Worm (Caenorhabditis elegans) whole organism, L3 larva: ENCODE results near the gene srh-223.
A peak's percentile ranks its signal among the peaks of the same experiment; 100 is the strongest.

Source experiments
- R02D3.7 ChIP-seq: fragments of 150-350 bp; optimal IDR thresholded peaks from 2 replicates; lab custom pipeline; 2014; ENCODE audit warnings: missing biosample characterization, missing genetic modification characterization
- ZK546.5 ChIP-seq: sonication (generic microtip); optimal IDR thresholded peaks from 2 replicates; lab custom pipeline; 2017; ENCODE audit warnings: missing biosample characterization, missing genetic modification characterization
- aly-2 ChIP-seq: fragments of 150-350 bp; optimal IDR thresholded peaks from 2 replicates; lab custom pipeline; 2014; ENCODE audit warnings: missing biosample characterization, missing genetic modification characterization
- ama-1 ChIP-seq: fragments of 150-350 bp; optimal IDR thresholded peaks from 2 replicates; lab custom pipeline; 2018
- ceh-16 ChIP-seq: sonication (generic microtip); optimal IDR thresholded peaks from 2 replicates; lab custom pipeline; 2017; ENCODE audit warnings: missing biosample characterization, missing genetic modification characterization
- ceh-9 ChIP-seq: sonication (generic microtip); optimal IDR thresholded peaks from 2 replicates; lab custom pipeline; 2018; ENCODE audit warnings: missing biosample characterization, missing genetic modification characterization
- daf-12 ChIP-seq: fragments of 150-350 bp; optimal IDR thresholded peaks from 2 replicates; lab custom pipeline; 2014; ENCODE audit warnings: missing biosample characterization, missing genetic modification reagents, missing genetic modification characterization
- elt-2 ChIP-seq: sonication (generic microtip); optimal IDR thresholded peaks from 2 replicates; lab custom pipeline; 2016; ENCODE audit warnings: missing genetic modification reagents, mild to moderate bottlenecking, missing genetic modification characterization, missing compliant biosample characterization
- elt-3 ChIP-seq, 3 experiments: fragments of 150-350 bp in 1 of 3; sonication (generic microtip) in 2 of 3; optimal IDR thresholded peaks; 2 replicates in 2 of 3; 4 replicates in 1 of 3; lab custom pipeline; 2014 to 2017; ENCODE audit warnings: missing biosample characterization in 3 of 3, missing genetic modification characterization in 3 of 3
- eor-1 ChIP-seq, 2 experiments: fragments of 150-350 bp; optimal IDR thresholded peaks; 2 replicates each; lab custom pipeline; 2014 to 2018; ENCODE audit warnings: missing biosample characterization in 2 of 2, missing genetic modification characterization in 2 of 2
- fkh-10 ChIP-seq: sonication (generic microtip); optimal IDR thresholded peaks from 2 replicates; lab custom pipeline; 2017; ENCODE audit warnings: missing biosample characterization, missing genetic modification reagents, missing genetic modification characterization
- fos-1 ChIP-seq: fragments of 150-350 bp; optimal IDR thresholded peaks from 2 replicates; lab custom pipeline; 2014; ENCODE audit warnings: missing biosample characterization, missing genetic modification characterization
- hmg-11 ChIP-seq: sonication (generic microtip); optimal IDR thresholded peaks from 2 replicates; lab custom pipeline; 2016; ENCODE audit warnings: missing genetic modification characterization, missing compliant biosample characterization
- jun-1 ChIP-seq: fragments of 150-350 bp; optimal IDR thresholded peaks from 2 replicates; lab custom pipeline; 2014; ENCODE audit warnings: missing biosample characterization, missing genetic modification reagents, missing genetic modification characterization
- lin-15B ChIP-seq: fragments of 150-350 bp; optimal IDR thresholded peaks from 2 replicates; lab custom pipeline; 2014; ENCODE audit warnings: missing biosample characterization, missing genetic modification characterization
- lin-39 ChIP-seq: fragments of 150-350 bp; optimal IDR thresholded peaks from 2 replicates; lab custom pipeline; 2018; ENCODE audit warnings: missing biosample characterization, missing genetic modification reagents, missing genetic modification characterization
- mdl-1 ChIP-seq: fragments of 150-350 bp; optimal IDR thresholded peaks from 2 replicates; lab custom pipeline; 2014; ENCODE audit warnings: missing biosample characterization, missing genetic modification characterization
- mml-1 ChIP-seq: fragments of 150-350 bp; sonication (generic microtip); optimal IDR thresholded peaks from 3 replicates; lab custom pipeline; 2014; ENCODE audit warnings: missing biosample characterization, missing genetic modification characterization
- nfya-1 ChIP-seq: sonication (generic microtip); optimal IDR thresholded peaks from 2 replicates; lab custom pipeline; 2017; ENCODE audit warnings: missing genetic modification characterization, mild to moderate bottlenecking, missing compliant biosample characterization, antibody characterized with exemption, moderate library complexity; ENCODE audit not compliant: insufficient read depth
- nhr-11 ChIP-seq: fragments of 150-350 bp; optimal IDR thresholded peaks from 2 replicates; lab custom pipeline; 2014; ENCODE audit warnings: missing biosample characterization, missing genetic modification characterization
- nhr-237 ChIP-seq: fragments of 150-350 bp; optimal IDR thresholded peaks from 2 replicates; lab custom pipeline; 2014; ENCODE audit warnings: missing biosample characterization, missing genetic modification characterization
- nhr-25 ChIP-seq: sonication (generic microtip); optimal IDR thresholded peaks from 2 replicates; lab custom pipeline; 2017; ENCODE audit warnings: missing biosample characterization, missing genetic modification characterization
- nhr-28 ChIP-seq: fragments of 150-350 bp; optimal IDR thresholded peaks from 2 replicates; lab custom pipeline; 2014; ENCODE audit warnings: missing biosample characterization, missing genetic modification characterization
- nhr-43 ChIP-seq: sonication (generic microtip); optimal IDR thresholded peaks from 2 replicates; lab custom pipeline; 2016; ENCODE audit warnings: mild to moderate bottlenecking, missing genetic modification characterization, missing compliant biosample characterization; ENCODE audit not compliant: poor library complexity, severe bottlenecking
- nhr-67 ChIP-seq: fragments of 150-350 bp; optimal IDR thresholded peaks from 2 replicates; lab custom pipeline; 2014; ENCODE audit warnings: missing biosample characterization, missing genetic modification characterization
- nhr-76 ChIP-seq: fragments of 150-350 bp; sonication (generic microtip); optimal IDR thresholded peaks from 5 replicates; lab custom pipeline; 2014; ENCODE audit warnings: missing biosample characterization, missing genetic modification characterization
- nhr-77 ChIP-seq: fragments of 150-350 bp; optimal IDR thresholded peaks from 2 replicates; lab custom pipeline; 2014; ENCODE audit warnings: missing biosample characterization, missing genetic modification characterization
- pha-4 ChIP-seq: fragments of 150-350 bp; optimal IDR thresholded peaks from 2 replicates; lab custom pipeline; 2014; ENCODE audit warnings: missing biosample characterization, missing genetic modification reagents, missing genetic modification characterization
- pqm-1 ChIP-seq: fragments of 150-350 bp; optimal IDR thresholded peaks from 2 replicates; lab custom pipeline; 2017; ENCODE audit warnings: missing biosample characterization, missing genetic modification characterization, inconsistent platforms
- sea-2 ChIP-seq: fragments of 150-350 bp; sonication (generic microtip); optimal IDR thresholded peaks from 4 replicates; lab custom pipeline; 2014; ENCODE audit warnings: missing biosample characterization, missing genetic modification reagents, missing genetic modification characterization
- skn-1 ChIP-seq: fragments of 150-350 bp; optimal IDR thresholded peaks from 2 replicates; lab custom pipeline; 2014; ENCODE audit warnings: missing biosample characterization, missing genetic modification characterization
- snpc-4 ChIP-seq: fragments of 150-350 bp; optimal IDR thresholded peaks from 2 replicates; lab custom pipeline; 2014; ENCODE audit warnings: missing biosample characterization, missing genetic modification characterization
- unc-39 ChIP-seq: sonication (generic microtip); optimal IDR thresholded peaks from 4 replicates; lab custom pipeline; 2017; ENCODE audit warnings: missing biosample characterization, missing genetic modification characterization
- zag-1 ChIP-seq: fragments of 150-350 bp; optimal IDR thresholded peaks from 2 replicates; lab custom pipeline; 2014; ENCODE audit warnings: missing biosample characterization, missing genetic modification characterization
- ztf-11 ChIP-seq: fragments of 150-350 bp; optimal IDR thresholded peaks from 2 replicates; lab custom pipeline; 2014; ENCODE audit warnings: missing biosample characterization, missing genetic modification characterization
- ztf-4 ChIP-seq: fragments of 150-350 bp; optimal IDR thresholded peaks from 2 replicates; lab custom pipeline; 2014; ENCODE audit warnings: missing biosample characterization, missing genetic modification characterization

The srh-223 gene

DNA sequence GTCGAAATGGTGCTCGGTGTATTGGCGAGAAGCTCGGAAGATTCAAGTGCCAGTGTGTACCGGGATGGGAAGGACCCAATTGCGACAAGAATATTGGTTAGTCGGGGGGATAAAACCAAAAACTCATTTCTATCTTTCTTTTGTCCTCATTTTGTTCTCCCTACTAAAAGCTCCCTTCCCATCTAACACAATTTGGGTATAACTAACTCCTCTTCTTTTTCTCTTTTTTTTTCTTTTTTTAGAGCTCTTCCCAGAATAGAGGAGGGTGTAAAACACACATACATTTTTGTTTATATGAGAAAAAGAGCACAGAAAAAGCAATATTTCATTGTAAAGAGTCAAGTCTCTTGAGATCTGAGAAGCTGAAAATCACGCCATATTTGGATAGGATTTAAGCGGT, 23.5 kb downstream of the srh-223 start:
- TF ChIP-seq fos-1 (tag; lab: Kevin White, UChicago): no peak
- no peak for TF ChIP-seq ama-1 (lab: Kevin White, UChicago)
- no peak for TF ChIP-seq eor-1 (tag; optimal IDR thresholded peaks at IDR 0.05; lab: Kevin White, UChicago)
- TF ChIP-seq daf-12 (tag; lab: Kevin White, UChicago): no peak
- TF ChIP-seq fkh-10 (GFP tag; lab: Kevin White, UChicago): peak; percentile 61
- TF ChIP-seq nfya-1 (tag; lab: Kevin White, UChicago): no peak

DNA sequence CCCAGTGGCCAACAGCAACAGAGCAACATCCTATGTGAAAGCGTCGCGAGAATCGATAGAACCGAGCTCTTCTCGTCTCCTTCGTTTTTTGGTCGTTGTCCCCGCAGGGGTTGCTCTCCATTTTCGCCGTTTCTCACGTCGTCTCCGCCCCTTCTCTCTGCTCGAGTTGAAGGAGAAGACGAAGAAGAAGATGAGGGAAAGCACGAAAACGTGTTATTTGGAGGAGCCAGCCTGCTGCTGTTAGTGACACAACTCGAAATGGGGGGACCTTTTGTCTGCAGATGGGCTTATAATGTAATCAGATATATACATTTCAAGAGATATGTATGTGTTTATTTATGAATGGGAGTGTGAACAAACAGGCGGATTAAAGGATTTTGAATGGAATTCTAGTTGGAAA, 26.0 kb downstream of the srh-223 start, which contains the start of gene W02C12.2:
Gene W02C12.2 (minus strand): TSS at position 277 of the 400 bp plus-strand sequence.
- no peak for TF ChIP-seq pqm-1 (tag; lab: Kevin White, UChicago)
- TF ChIP-seq fkh-10 (GFP tag; lab: Kevin White, UChicago): no peak
- TF ChIP-seq ceh-16 (tag; lab: Kevin White, UChicago): no peak
- no peak for TF ChIP-seq snpc-4 (tag; lab: Kevin White, UChicago)
- no peak for TF ChIP-seq mml-1 (tag; lab: Kevin White, UChicago)
- TF ChIP-seq hmg-11 (tag; lab: Kevin White, UChicago): no peak
- TF ChIP-seq ztf-4 (tag; lab: Kevin White, UChicago): no peak
- TF ChIP-seq jun-1 (tag; lab: Kevin White, UChicago): no peak
- TF ChIP-seq lin-15B (tag; lab: Kevin White, UChicago): no peak

DNA sequence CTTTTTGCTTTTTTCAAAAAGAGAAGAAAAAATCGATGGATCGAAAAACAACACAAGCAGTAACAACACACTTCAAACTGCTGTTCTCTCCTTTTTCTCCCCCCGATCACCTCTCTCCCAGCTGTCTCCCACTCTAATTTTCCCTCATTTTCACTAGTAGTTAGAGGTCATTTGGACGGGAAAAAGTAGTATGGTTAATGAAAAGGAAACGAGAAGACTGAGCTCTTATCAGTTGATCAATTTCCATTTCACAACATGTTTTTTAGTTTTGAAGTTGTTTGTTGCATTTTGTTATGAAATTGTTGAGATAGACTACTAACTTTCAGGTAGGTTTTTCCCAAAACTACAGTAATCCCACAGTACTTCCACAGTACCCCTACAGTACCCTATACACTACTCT, 26.7 kb downstream of the srh-223 start:
- TF ChIP-seq nhr-237 (no peak), nhr-28 (tag; lab: Kevin White, UChicago) (no peak), aly-2 (tag; lab: Kevin White, UChicago) (no peak), nhr-77 (tag; lab: Kevin White, UChicago) (no peak), nhr-67 (tag; lab: Kevin White, UChicago) (no peak), zag-1 (tag; lab: Kevin White, UChicago) (no peak), skn-1 (no peak)

- TF ChIP-seq nhr-25: no peak
- no peak for TF ChIP-seq nhr-237
- no peak for TF ChIP-seq nhr-11 (tag; lab: Kevin White, UChicago)
- TF ChIP-seq mdl-1 (tag; lab: Kevin White, UChicago): no peak
- no peak for TF ChIP-seq skn-1
- no peak for TF ChIP-seq jun-1 (tag; lab: Kevin White, UChicago)
- TF ChIP-seq unc-39 (tag; lab: Kevin White, UChicago): no peak
- TF ChIP-seq ZK546.5 (tag; lab: Kevin White, UChicago): no peak
- no peak for TF ChIP-seq pqm-1 (tag; lab: Kevin White, UChicago)
- TF ChIP-seq lin-15B (tag; lab: Kevin White, UChicago): no peak
- no peak for TF ChIP-seq ztf-11 (tag; lab: Kevin White, UChicago)
- no peak for TF ChIP-seq elt-3 (tag; optimal IDR thresholded peaks at IDR 0.05; lab: Kevin White, UChicago)
- no peak for TF ChIP-seq sea-2 (GFP tag; lab: Kevin White, UChicago)
- no peak for TF ChIP-seq snpc-4 (tag; lab: Kevin White, UChicago)
- no peak for TF ChIP-seq lin-39
- TF ChIP-seq ceh-9 (tag; lab: Kevin White, UChicago): no peak
These were observed 28.2 kb downstream of the srh-223 start for ce11 chrIV:4009923-4010322.

DNA sequence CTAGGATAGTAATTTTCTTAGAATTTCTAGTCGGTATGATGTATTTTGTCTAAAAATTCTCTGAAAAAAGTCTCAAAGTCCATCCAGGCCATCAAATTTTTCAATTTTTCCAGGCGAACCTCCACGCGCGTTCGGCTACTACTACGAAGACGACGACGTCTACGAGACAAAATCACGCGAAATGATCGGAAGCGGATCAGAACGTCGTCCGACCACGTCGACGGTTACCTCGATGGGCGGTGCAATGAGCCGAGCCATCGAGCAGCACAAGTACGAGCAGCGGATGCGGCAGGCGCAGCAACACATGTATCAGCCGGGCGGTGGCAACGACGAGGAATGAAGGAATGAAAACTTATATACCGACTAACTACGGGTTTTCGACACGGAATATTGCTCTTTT, 31.9 kb downstream of the srh-223 start:
- TF ChIP-seq nhr-67 (tag; lab: Kevin White, UChicago): no peak
- TF ChIP-seq, all 47 proteins: peak for 0

- TF ChIP-seq nhr-76 (no peak), jun-1 (tag; lab: Kevin White, UChicago) (no peak), hmg-11 (tag; lab: Kevin White, UChicago) (no peak), lin-39 (no peak), nhr-43 (tag; lab: Kevin White, UChicago) (no peak), ama-1 (lab: Kevin White, UChicago) (no peak), nfya-1 (tag; lab: Kevin White, UChicago) (no peak), nhr-77 (tag; lab: Kevin White, UChicago) (peak; percentile 46), aly-2 (tag; lab: Kevin White, UChicago) (no peak), R02D3.7 (tag; lab: Kevin White, UChicago) (peak; percentile 7), pha-4 (tag; lab: Kevin White, UChicago) (no peak), nhr-67 (tag; lab: Kevin White, UChicago) (no peak), pqm-1 (tag; lab: Kevin White, UChicago) (no peak), mdl-1 (tag; lab: Kevin White, UChicago) (no peak), elt-2 (tag; lab: Kevin White, UChicago) (peak; percentile 2), ztf-11 (tag; lab: Kevin White, UChicago) (no peak), ztf-4 (tag; lab: Kevin White, UChicago) (no peak)
These were observed 32.7 kb downstream of the srh-223 start for ce11 chrIV:4014341-4014826.
